Worm (Caenorhabditis elegans): ENCODE measurements around the gene nlp-6.

ce11 chrX:17670379-17671077 is 8.3 kb downstream of the nlp-6 start, which contains the start of gene T23E7.2:
- TF ChIP-seq sea-1 (GFP tag; conservative IDR thresholded peaks at IDR 0.05): no peak
- TF ChIP-seq B0310.2 (tag; optimal IDR thresholded peaks at IDR 0.05): no peak
- TF ChIP-seq hmg-4 (GFP tag; optimal IDR thresholded peaks at IDR 0.05): no peak
- TF ChIP-seq hnd-1 (tag; optimal IDR thresholded peaks at IDR 0.05): no peak
- TF ChIP-seq ceh-13 (GFP tag; optimal IDR thresholded peaks at IDR 0.05): no peak
- TF ChIP-seq tra-4 (tag; optimal IDR thresholded peaks at IDR 0.05): no peak
- TF ChIP-seq ama-1 (optimal IDR thresholded peaks at IDR 0.05): no peak
- no peak for TF ChIP-seq flt-1 (GFP tag; IDR thresholded peaks at IDR 0.05)
- TF ChIP-seq hmbx-1 (tag; optimal IDR thresholded peaks at IDR 0.05): no peak

Data from whole organism, early embryonic.